Worm (Caenorhabditis elegans): ENCODE data around the gene fbxb-87.

DNA sequence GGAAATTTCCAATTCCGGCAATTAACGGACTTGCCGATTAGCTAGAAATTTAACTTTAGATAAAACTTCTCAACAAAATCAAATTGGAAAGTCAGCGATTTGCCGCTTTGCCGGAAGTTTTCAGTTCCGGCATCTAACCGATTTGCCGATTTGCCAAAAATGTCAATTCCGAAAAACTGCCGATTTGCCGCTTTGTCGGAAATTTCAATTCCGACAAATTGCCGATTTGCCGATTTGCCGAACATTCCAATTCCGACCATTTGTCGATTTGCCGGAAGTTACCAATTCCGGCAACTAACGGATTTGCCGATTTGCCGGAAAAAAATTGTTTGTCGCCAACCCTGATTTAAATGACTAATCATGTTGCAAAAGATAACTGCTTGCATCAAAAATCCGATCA, 14.8 kb downstream of the fbxb-87 start:
- TF ChIP-seq mdl-1 (tag; optimal IDR thresholded peaks at IDR 0.05) (no peak), sma-9 (GFP tag; optimal IDR thresholded peaks at IDR 0.05) (no peak), sma-9 (tag; optimal IDR thresholded peaks at IDR 0.05) (no peak), blmp-1 (tag; optimal IDR thresholded peaks at IDR 0.05; ENCODE audit: insufficient read depth) (no peak)

Data from whole organism, L2 larva.